Worm (Caenorhabditis elegans) whole organism, late embryonic: ENCODE results near the gene srd-25.

Source experiments
- C38D4.7 ChIP-seq: fragments of 200-800 bp; sonication (Bioruptor generic); optimal IDR thresholded peaks from 2 replicates; lab custom pipeline; 2018; ENCODE audit warnings: mild to moderate bottlenecking, missing genetic modification characterization, moderate library complexity, missing compliant biosample characterization
- F13H6.1 ChIP-seq: sonication (generic microtip); optimal IDR thresholded peaks from 2 replicates; lab custom pipeline; 2016; ENCODE audit warnings: missing genetic modification characterization, missing compliant biosample characterization
- ceh-19 ChIP-seq: fragments of 200-800 bp; sonication (Bioruptor generic); optimal IDR thresholded peaks from 2 replicates; lab custom pipeline; 2018; ENCODE audit warnings: mild to moderate bottlenecking, missing genetic modification characterization, missing compliant biosample characterization
- ceh-31 ChIP-seq: sonication (generic microtip); optimal IDR thresholded peaks from 2 replicates; lab custom pipeline; 2016; ENCODE audit warnings: missing genetic modification characterization, missing compliant biosample characterization
- ceh-34 ChIP-seq: sonication (generic microtip); optimal IDR thresholded peaks from 2 replicates; lab custom pipeline; 2016; ENCODE audit warnings: mild to moderate bottlenecking, missing genetic modification characterization, missing compliant biosample characterization
- ceh-45 ChIP-seq: fragments of 200-800 bp; sonication (Bioruptor generic); IDR thresholded peaks from 2 replicates; pipeline ENCODE4 v1.3.6; 2022; ENCODE audit warnings: missing genetic modification reagents, missing genetic modification characterization, missing compliant biosample characterization
- ceh-48 ChIP-seq: sonication (generic microtip); optimal IDR thresholded peaks from 2 replicates; lab custom pipeline; 2016; ENCODE audit warnings: missing genetic modification characterization, inconsistent platforms, missing compliant biosample characterization
- ceh-6 ChIP-seq: fragments of 200-800 bp; sonication (Bioruptor generic); optimal IDR thresholded peaks from 2 replicates; lab custom pipeline; 2018; ENCODE audit warnings: mild to moderate bottlenecking, missing genetic modification characterization, missing compliant biosample characterization
- che-1 ChIP-seq: sonication (generic microtip); optimal IDR thresholded peaks from 2 replicates; lab custom pipeline; 2016; ENCODE audit warnings: mild to moderate bottlenecking, missing genetic modification characterization, missing compliant biosample characterization
- dmd-4 ChIP-seq: sonication (generic microtip); optimal IDR thresholded peaks from 2 replicates; lab custom pipeline; 2016; ENCODE audit warnings: borderline replicate concordance, missing genetic modification characterization, missing compliant biosample characterization
- dve-1 ChIP-seq: sonication (generic microtip); optimal IDR thresholded peaks from 2 replicates; lab custom pipeline; 2017; ENCODE audit warnings: antibody characterized with exemption, mild to moderate bottlenecking, missing genetic modification characterization, missing compliant biosample characterization
- ets-4 ChIP-seq: sonication (generic microtip); optimal IDR thresholded peaks from 2 replicates; lab custom pipeline; 2016; ENCODE audit warnings: missing genetic modification characterization, missing compliant biosample characterization
- eyg-1 ChIP-seq: sonication (generic microtip); optimal IDR thresholded peaks from 2 replicates; lab custom pipeline; 2016; ENCODE audit warnings: missing genotype, missing genetic modification characterization, missing compliant biosample characterization
- fkh-10 ChIP-seq: fragments of 150-350 bp; optimal IDR thresholded peaks from 2 replicates; lab custom pipeline; 2014; ENCODE audit warnings: missing biosample characterization, missing genetic modification reagents, missing genetic modification characterization
- hlh-13 ChIP-seq: fragments of 200-800 bp; sonication (Bioruptor generic); optimal IDR thresholded peaks from 2 replicates; lab custom pipeline; 2018; ENCODE audit warnings: mild to moderate bottlenecking, missing genetic modification characterization, missing compliant biosample characterization
- hlh-8 ChIP-seq: sonication (generic microtip); optimal IDR thresholded peaks from 2 replicates; lab custom pipeline; 2016; ENCODE audit warnings: missing genotype, missing genetic modification characterization, missing compliant biosample characterization
- lim-6 ChIP-seq: sonication (generic microtip); optimal IDR thresholded peaks from 2 replicates; lab custom pipeline; 2016; ENCODE audit warnings: missing genetic modification characterization, missing compliant biosample characterization
- mec-3 ChIP-seq: sonication (generic microtip); optimal IDR thresholded peaks from 2 replicates; lab custom pipeline; 2016; ENCODE audit warnings: borderline replicate concordance, missing genetic modification characterization, missing compliant biosample characterization
- nfya-1 ChIP-seq: sonication (generic microtip); optimal IDR thresholded peaks from 2 replicates; lab custom pipeline; 2017; ENCODE audit warnings: missing genetic modification characterization, mild to moderate bottlenecking, missing compliant biosample characterization, antibody characterized with exemption, moderate library complexity
- nhr-11 ChIP-seq: fragments of 150-350 bp; optimal IDR thresholded peaks from 2 replicates; lab custom pipeline; 2014; ENCODE audit warnings: missing biosample characterization, missing genetic modification characterization
- nhr-232 ChIP-seq: sonication (generic microtip); optimal IDR thresholded peaks from 2 replicates; lab custom pipeline; 2016; ENCODE audit warnings: missing genetic modification characterization, missing compliant biosample characterization
- npax-4 ChIP-seq: sonication (generic microtip); optimal IDR thresholded peaks from 2 replicates; lab custom pipeline; 2016; ENCODE audit warnings: missing genetic modification characterization, missing compliant biosample characterization
- odd-2 ChIP-seq: sonication (generic microtip); optimal IDR thresholded peaks from 2 replicates; lab custom pipeline; 2017; ENCODE audit warnings: antibody characterized with exemption, mild to moderate bottlenecking, missing genetic modification characterization, missing compliant biosample characterization
- pag-3 ChIP-seq: sonication (generic microtip); optimal IDR thresholded peaks from 2 replicates; lab custom pipeline; 2016; ENCODE audit warnings: missing compliant biosample characterization, missing genetic modification characterization, borderline replicate concordance
- pat-9 ChIP-seq: fragments of 200-800 bp; sonication (Bioruptor generic); optimal IDR thresholded peaks from 2 replicates; lab custom pipeline; 2018; ENCODE audit warnings: mild to moderate bottlenecking, missing genetic modification characterization, moderate library complexity, missing compliant biosample characterization
- pax-1 ChIP-seq: fragments of 150-350 bp; optimal IDR thresholded peaks from 2 replicates; lab custom pipeline; 2014; ENCODE audit warnings: missing biosample characterization, missing genetic modification characterization
- pha-4 ChIP-seq: fragments of 150-350 bp; optimal IDR thresholded peaks from 2 replicates; lab custom pipeline; 2018; ENCODE audit warnings: missing biosample characterization, missing genetic modification reagents, missing genetic modification characterization
- pros-1 ChIP-seq: fragments of 150-350 bp; optimal IDR thresholded peaks from 2 replicates; lab custom pipeline; 2014; ENCODE audit warnings: missing biosample characterization, missing genetic modification reagents, missing genetic modification characterization
- ref-2 ChIP-seq: sonication (generic microtip); optimal IDR thresholded peaks from 2 replicates; lab custom pipeline; 2016; ENCODE audit warnings: missing genetic modification characterization, missing compliant biosample characterization
- rnt-1 ChIP-seq: sonication (generic microtip); optimal IDR thresholded peaks from 2 replicates; lab custom pipeline; 2016; ENCODE audit warnings: missing genetic modification characterization, missing compliant biosample characterization
- sox-2 ChIP-seq: fragments of 200-800 bp; sonication (Bioruptor generic); IDR thresholded peaks from 2 replicates; pipeline ENCODE4 v1.3.6; 2022; ENCODE audit warnings: missing genetic modification reagents, missing genetic modification characterization, missing compliant biosample characterization
- sox-4 ChIP-seq: sonication (generic microtip); optimal IDR thresholded peaks from 2 replicates; lab custom pipeline; 2017; ENCODE audit warnings: mild to moderate bottlenecking, missing genetic modification characterization, inconsistent platforms, missing compliant biosample characterization
- tbx-2 ChIP-seq: sonication (generic microtip); optimal IDR thresholded peaks from 2 replicates; lab custom pipeline; 2016; ENCODE audit warnings: missing genetic modification characterization, missing compliant biosample characterization
- tbx-7 ChIP-seq: sonication (generic microtip); optimal IDR thresholded peaks from 2 replicates; lab custom pipeline; 2016; ENCODE audit warnings: missing genotype, missing genetic modification characterization, missing compliant biosample characterization
- ttx-3 ChIP-seq: sonication (generic microtip); optimal IDR thresholded peaks from 2 replicates; lab custom pipeline; 2016; ENCODE audit warnings: missing genetic modification reagents, missing genetic modification characterization, missing compliant biosample characterization
- unc-3 ChIP-seq, 2 experiments: fragments of 200-800 bp in 1 of 2; sonication (Bioruptor generic) in 1 of 2; sonication (generic microtip) in 1 of 2; conservative IDR thresholded peaks in 1 of 2; optimal IDR thresholded peaks in 1 of 2; 2 replicates each; pipeline versions ENCODE4 v1.3.6 to Lab custom; 2016 to 2022; ENCODE audit warnings: missing compliant biosample characterization in 2 of 2, missing genetic modification characterization in 2 of 2, missing genetic modification reagents in 1 of 2
- unc-42 ChIP-seq: sonication (generic microtip); optimal IDR thresholded peaks from 2 replicates; lab custom pipeline; 2016; ENCODE audit warnings: missing genotype, missing genetic modification characterization, missing compliant biosample characterization
- ztf-16 ChIP-seq: sonication (generic microtip); optimal IDR thresholded peaks from 2 replicates; lab custom pipeline; 2017; ENCODE audit warnings: missing genetic modification characterization, missing compliant biosample characterization

Gene srd-25

DNA sequence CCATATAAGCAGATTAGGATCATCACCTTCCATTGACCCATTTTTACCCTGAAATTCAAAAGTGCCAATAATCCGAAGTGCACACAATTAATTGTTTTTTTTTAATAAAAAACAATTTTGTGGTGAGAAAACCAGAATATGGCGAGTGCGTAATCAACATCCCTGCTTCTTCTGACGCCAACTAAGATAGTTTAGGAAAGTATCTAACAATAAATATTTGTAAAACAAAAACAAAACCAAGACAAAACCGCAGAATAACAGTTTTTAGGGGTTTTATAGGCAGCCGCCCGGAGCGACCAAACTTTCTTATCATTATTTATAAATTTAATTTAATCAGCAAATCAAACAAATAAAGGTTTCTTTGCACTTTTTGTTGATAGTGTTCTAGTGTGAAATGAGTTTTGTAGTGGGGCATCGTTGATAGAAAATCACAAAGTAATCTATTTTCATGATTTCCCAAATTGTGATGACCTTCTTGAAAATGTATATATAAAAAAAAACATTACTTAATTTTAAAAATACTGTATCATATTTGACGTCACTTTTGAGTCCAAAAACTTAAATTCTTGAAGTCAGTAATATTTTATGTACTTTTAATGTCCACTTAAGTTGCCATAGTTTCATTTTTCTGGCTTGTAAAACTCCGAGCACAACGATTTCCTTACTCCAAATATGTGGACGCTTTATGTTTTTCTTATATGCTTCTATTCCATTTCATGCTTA is 22.0 kb upstream of the srd-25 start, which contains the start of the genes folt-3 and clec-214:
Gene folt-3, minus strand, starts transcription at position 51 of the 723 bp plus-strand sequence.
Gene clec-214, plus strand, starts transcription at position 673 of the 723 bp plus-strand sequence.
- no peak for TF ChIP-seq npax-4 (tag; lab: Kevin White, UChicago)
- no peak for TF ChIP-seq pros-1
- TF ChIP-seq ref-2 (tag; lab: Kevin White, UChicago): no peak
- no peak for TF ChIP-seq pha-4 (tag; lab: Kevin White, UChicago)
- no peak for TF ChIP-seq dve-1 (tag; lab: Kevin White, UChicago)
- no peak for TF ChIP-seq odd-2 (tag; lab: Kevin White, UChicago)
- TF ChIP-seq mec-3 (tag; lab: Kevin White, UChicago): no peak
- TF ChIP-seq C38D4.7: no peak
- no peak for TF ChIP-seq ets-4 (tag; lab: Kevin White, UChicago)
- no peak for TF ChIP-seq nhr-11 (tag; lab: Kevin White, UChicago)

DNA sequence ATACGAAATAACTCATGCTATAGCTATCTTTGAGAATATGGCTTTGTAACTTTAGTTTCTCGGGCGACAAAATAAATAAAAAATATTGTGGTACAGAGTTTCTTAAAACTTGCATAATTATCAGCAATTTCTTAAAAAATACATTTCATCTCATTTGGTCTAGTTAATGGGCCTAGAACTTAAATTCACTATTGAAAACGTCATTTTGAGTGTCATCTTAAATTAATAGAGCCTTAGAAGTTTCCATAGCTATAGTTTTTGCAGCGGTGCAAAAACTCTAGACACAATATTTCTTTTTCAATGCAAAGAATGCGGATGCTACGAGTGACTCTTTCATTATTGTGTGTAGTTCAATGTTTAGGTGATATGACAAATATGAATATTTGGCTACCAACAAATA is 19.8 kb upstream of the srd-25 start, which contains the start of gene clec-215:
Gene clec-215, plus strand, starts transcription at position 301 of the 400 bp plus-strand sequence.
- TF ChIP-seq pag-3 (tag; lab: Kevin White, UChicago): no peak
- no peak for TF ChIP-seq npax-4 (tag; lab: Kevin White, UChicago)
- no peak for TF ChIP-seq nfya-1
- TF ChIP-seq unc-3 (GFP tag; conservative IDR thresholded peaks at IDR 0.05; lab: Robert Waterston, UW): no peak
- TF ChIP-seq unc-3 (tag; optimal IDR thresholded peaks at IDR 0.05; lab: Kevin White, UChicago): no peak
- no peak for TF ChIP-seq che-1 (tag; lab: Kevin White, UChicago)
- no peak for TF ChIP-seq ztf-16
- TF ChIP-seq nhr-232 (tag; lab: Kevin White, UChicago): no peak
- no peak for TF ChIP-seq ceh-31 (tag; lab: Kevin White, UChicago)
- TF ChIP-seq eyg-1 (tag; lab: Kevin White, UChicago): no peak
- no peak for TF ChIP-seq ceh-34 (tag; lab: Kevin White, UChicago)
- no peak for TF ChIP-seq ceh-6
- TF ChIP-seq lim-6 (tag; lab: Kevin White, UChicago): no peak
- TF ChIP-seq ceh-48 (tag; lab: Kevin White, UChicago): no peak
- TF ChIP-seq fkh-10 (GFP tag; lab: Kevin White, UChicago): no peak
- TF ChIP-seq hlh-8 (tag; lab: Kevin White, UChicago): no peak
- TF ChIP-seq mec-3 (tag; lab: Kevin White, UChicago): no peak
- no peak for TF ChIP-seq F13H6.1

- TF ChIP-seq pros-1 (no peak), sox-4 (tag; lab: Kevin White, UChicago) (no peak), tbx-2 (tag; lab: Kevin White, UChicago) (no peak), dve-1 (tag; lab: Kevin White, UChicago) (no peak), ceh-6 (no peak), nhr-232 (tag; lab: Kevin White, UChicago) (no peak), ceh-19 (GFP tag; lab: Kevin White, UChicago) (no peak), ceh-45 (GFP tag; lab: Robert Waterston, UW) (no peak), hlh-13 (GFP tag; lab: Kevin White, UChicago) (no peak), pax-1 (no peak), unc-42 (tag; lab: Kevin White, UChicago) (no peak), sox-2 (GFP tag; lab: Robert Waterston, UW) (no peak)
These were observed 13.7 kb upstream of the srd-25 start, which contains the start of gene C50E3.15 for ce11 chrV:7618114-7618513. Gene C50E3.15, plus strand, starts transcription at chrV:7618414.

ce11 chrV:7622011-7622465 is 9.8 kb upstream of the srd-25 start, which contains the start of gene C50E3.12:
Gene C50E3.12, minus strand, starts transcription at chrV:7622061.
- TF ChIP-seq tbx-7 (tag; lab: Kevin White, UChicago) (no peak), rnt-1 (no peak), dmd-4 (tag; lab: Kevin White, UChicago) (no peak), ttx-3 (tag; lab: Kevin White, UChicago) (no peak), pat-9 (no peak)
